Worm (Caenorhabditis elegans) whole organism, young adult: ENCODE measurements around the gene F45H10.2.
A peak's percentile ranks its signal among the peaks of the same experiment; 100 is the strongest.

Source experiments
- B0019.2 ChIP-seq: fragments of 200-800 bp; sonication (Bioruptor generic); conservative IDR thresholded peaks from 2 replicates; pipeline ENCODE4 v1.3.6; 2022; ENCODE audit warnings: missing genetic modification reagents, missing genetic modification characterization, missing compliant biosample characterization
- B0336.3 ChIP-seq: fragments of 200-800 bp; sonication (Bioruptor generic); IDR thresholded peaks from 2 replicates; pipeline ENCODE4 v1.3.6; 2022; ENCODE audit warnings: missing genetic modification characterization, missing compliant biosample characterization
- C06A6.2 ChIP-seq: fragments of 200-800 bp; sonication (Bioruptor generic); conservative IDR thresholded peaks from 2 replicates; pipeline ENCODE4 v1.3.6; 2022; ENCODE audit warnings: missing genetic modification characterization, missing compliant biosample characterization
- D2030.7 ChIP-seq: fragments of 200-800 bp; sonication (Bioruptor generic); IDR thresholded peaks from 2 replicates; pipeline ENCODE4 v1.3.6; 2022; ENCODE audit warnings: missing genetic modification reagents, missing genetic modification characterization, missing compliant biosample characterization
- F23B12.7 ChIP-seq: sonication (generic microtip); optimal IDR thresholded peaks from 2 replicates; lab custom pipeline; 2017; ENCODE audit warnings: missing genetic modification characterization, mild to moderate bottlenecking, missing compliant biosample characterization, antibody characterized with exemption, moderate library complexity; ENCODE audit not compliant: insufficient read depth
- F33H1.4 ChIP-seq: fragments of 200-800 bp; sonication (Bioruptor generic); IDR thresholded peaks from 2 replicates; pipeline ENCODE4 v1.3.6; 2022; ENCODE audit warnings: missing genetic modification reagents, missing genetic modification characterization, missing compliant biosample characterization
- F49E8.2 ChIP-seq: sonication (generic microtip); optimal IDR thresholded peaks from 3 replicates; lab custom pipeline; 2017; ENCODE audit warnings: missing genetic modification characterization, mild to moderate bottlenecking, missing compliant biosample characterization, antibody characterized with exemption, moderate library complexity; ENCODE audit not compliant: insufficient read depth
- F57A8.1 ChIP-seq: fragments of 200-800 bp; sonication (Bioruptor generic); optimal IDR thresholded peaks from 2 replicates; lab custom pipeline; 2018; ENCODE audit warnings: mild to moderate bottlenecking, missing genetic modification characterization, moderate library complexity, missing compliant biosample characterization
- K11D2.4 ChIP-seq: fragments of 200-800 bp; sonication (Bioruptor generic); IDR thresholded peaks from 2 replicates; pipeline ENCODE4 v1.3.6; 2022; ENCODE audit warnings: missing genetic modification reagents, missing genetic modification characterization, missing compliant biosample characterization
- Y53G8AR.9 ChIP-seq: fragments of 200-800 bp; sonication (Bioruptor generic); conservative IDR thresholded peaks from 2 replicates; pipeline ENCODE4 v1.3.6; 2022; ENCODE audit warnings: missing genetic modification reagents, missing genetic modification characterization, missing compliant biosample characterization
- Y79H2A.3 ChIP-seq: fragments of 200-800 bp; sonication (Bioruptor generic); conservative IDR thresholded peaks from 2 replicates; pipeline ENCODE4 v1.3.6; 2022; ENCODE audit warnings: missing genetic modification reagents, missing genetic modification characterization, missing compliant biosample characterization
- Y95B8A.8 ChIP-seq: fragments of 200-800 bp; sonication (Bioruptor generic); IDR thresholded peaks from 2 replicates; pipeline ENCODE4 v1.3.6; 2022; ENCODE audit warnings: missing genetic modification reagents, missing genetic modification characterization, missing compliant biosample characterization
- ZK185.1 ChIP-seq: sonication (generic microtip); optimal IDR thresholded peaks from 2 replicates; lab custom pipeline; 2016; ENCODE audit warnings: mild to moderate bottlenecking, missing genetic modification characterization, missing compliant biosample characterization; ENCODE audit not compliant: poor library complexity, severe bottlenecking
- akir-1 ChIP-seq: fragments of 200-800 bp; sonication (Bioruptor generic); optimal IDR thresholded peaks from 2 replicates; lab custom pipeline; 2018; ENCODE audit warnings: mild to moderate bottlenecking, missing genetic modification characterization, moderate library complexity, missing compliant biosample characterization
- aptf-2 ChIP-seq: fragments of 200-800 bp; sonication (Bioruptor generic); conservative IDR thresholded peaks from 2 replicates; pipeline ENCODE4 v1.3.6; 2022; ENCODE audit warnings: missing genetic modification reagents, missing genetic modification characterization, missing compliant biosample characterization
- ccch-3 ChIP-seq: fragments of 200-800 bp; sonication (Bioruptor generic); optimal IDR thresholded peaks from 2 replicates; lab custom pipeline; 2018; ENCODE audit warnings: mild to moderate bottlenecking, missing genetic modification characterization, missing compliant biosample characterization
- ceh-100 ChIP-seq: fragments of 200-800 bp; sonication (Bioruptor generic); IDR thresholded peaks from 2 replicates; pipeline ENCODE4 v1.3.6; 2022; ENCODE audit warnings: missing genetic modification reagents, missing genetic modification characterization, missing compliant biosample characterization
- ceh-91 ChIP-seq: fragments of 200-800 bp; sonication (Bioruptor generic); IDR thresholded peaks from 2 replicates; pipeline ENCODE4 v1.3.6; 2022; ENCODE audit warnings: missing genetic modification reagents, missing genetic modification characterization, missing compliant biosample characterization
- die-1 ChIP-seq: sonication (generic microtip); optimal IDR thresholded peaks from 2 replicates; lab custom pipeline; 2016; ENCODE audit warnings: missing genotype, mild to moderate bottlenecking, missing genetic modification characterization, missing compliant biosample characterization
- dox-1 ChIP-seq: fragments of 200-800 bp; sonication (Bioruptor generic); IDR thresholded peaks from 2 replicates; pipeline ENCODE4 v1.3.6; 2022; ENCODE audit warnings: missing genetic modification reagents, missing genetic modification characterization, missing compliant biosample characterization
- efl-1 ChIP-seq: fragments of 150-350 bp; optimal IDR thresholded peaks from 2 replicates; lab custom pipeline; 2014; ENCODE audit warnings: missing biosample characterization, missing genetic modification reagents, missing genetic modification characterization
- egl-18 ChIP-seq: fragments of 200-800 bp; sonication (Bioruptor generic); IDR thresholded peaks from 2 replicates; pipeline ENCODE4 v1.3.6; 2022; ENCODE audit warnings: missing genetic modification reagents, missing genetic modification characterization, missing compliant biosample characterization
- ekl-4 ChIP-seq: fragments of 200-800 bp; sonication (Bioruptor generic); IDR thresholded peaks from 2 replicates; pipeline ENCODE4 v1.3.6; 2022; ENCODE audit warnings: missing genetic modification reagents, missing genetic modification characterization, missing compliant biosample characterization
- let-526 ChIP-seq: fragments of 200-800 bp; sonication (Bioruptor generic); IDR thresholded peaks from 2 replicates; pipeline ENCODE4 v1.3.6; 2022; ENCODE audit warnings: missing genetic modification reagents, missing genetic modification characterization, missing compliant biosample characterization
- lin-26 ChIP-seq: fragments of 200-800 bp; sonication (Bioruptor generic); IDR thresholded peaks from 2 replicates; pipeline ENCODE4 v1.3.6; 2022; ENCODE audit warnings: missing genetic modification reagents, missing genetic modification characterization, missing compliant biosample characterization
- lin-35 ChIP-seq, 3 experiments: fragments of 150-350 bp in 2 of 3; sonication (generic microtip) in 1 of 3; optimal IDR thresholded peaks; 2 replicates each; lab custom pipeline; 2014 to 2018; ENCODE audit warnings: missing biosample characterization in 3 of 3, missing genetic modification characterization in 3 of 3, missing genetic modification reagents in 3 of 3
- lsl-1 ChIP-seq: fragments of 200-800 bp; sonication (Bioruptor generic); optimal IDR thresholded peaks from 2 replicates; lab custom pipeline; 2018; ENCODE audit warnings: mild to moderate bottlenecking, missing genetic modification characterization, moderate library complexity, missing compliant biosample characterization
- lsy-27 ChIP-seq: sonication (generic microtip); optimal IDR thresholded peaks from 2 replicates; lab custom pipeline; 2017; ENCODE audit warnings: missing genetic modification characterization, mild to moderate bottlenecking, missing compliant biosample characterization, antibody characterized with exemption, missing genotype, borderline replicate concordance; ENCODE audit not compliant: insufficient read depth
- madf-10 ChIP-seq: sonication (generic microtip); optimal IDR thresholded peaks from 2 replicates; lab custom pipeline; 2016; ENCODE audit warnings: mild to moderate bottlenecking, missing genetic modification characterization, missing compliant biosample characterization
- madf-3 ChIP-seq: fragments of 200-800 bp; sonication (Bioruptor generic); IDR thresholded peaks from 2 replicates; pipeline ENCODE4 v1.3.6; 2022; ENCODE audit warnings: missing genetic modification reagents, missing genetic modification characterization, missing compliant biosample characterization
- madf-6 ChIP-seq: fragments of 200-800 bp; sonication (Bioruptor generic); IDR thresholded peaks from 2 replicates; pipeline ENCODE4 v1.3.6; 2022; ENCODE audit warnings: missing genetic modification reagents, missing genetic modification characterization, missing compliant biosample characterization
- mcd-1 ChIP-seq: fragments of 200-800 bp; sonication (Bioruptor generic); IDR thresholded peaks from 2 replicates; pipeline ENCODE4 v1.3.6; 2022; ENCODE audit warnings: missing genetic modification reagents, missing genetic modification characterization, missing compliant biosample characterization
- mxl-1 ChIP-seq: sonication (generic microtip); optimal IDR thresholded peaks from 2 replicates; lab custom pipeline; 2016; ENCODE audit warnings: missing genetic modification characterization, missing compliant biosample characterization
- nfya-1 ChIP-seq: sonication (generic microtip); optimal IDR thresholded peaks from 2 replicates; lab custom pipeline; 2017; ENCODE audit warnings: antibody characterized with exemption, missing compliant biosample characterization, missing genetic modification characterization, borderline replicate concordance; ENCODE audit not compliant: insufficient read depth
- nfya-2 ChIP-seq: fragments of 200-800 bp; sonication (Bioruptor generic); IDR thresholded peaks from 2 replicates; pipeline ENCODE4 v1.3.6; 2022; ENCODE audit warnings: missing genetic modification reagents, missing genetic modification characterization, missing compliant biosample characterization
- nhr-120 ChIP-seq: fragments of 200-800 bp; sonication (Bioruptor generic); IDR thresholded peaks from 2 replicates; pipeline ENCODE4 v1.3.6; 2022; ENCODE audit warnings: missing genetic modification characterization, missing compliant biosample characterization
- rec-8 ChIP-seq, 2 experiments: sonication (generic microtip); optimal IDR thresholded peaks; 2 replicates each; lab custom pipeline; 2016; ENCODE audit warnings: mild to moderate bottlenecking in 2 of 2, missing genetic modification characterization in 2 of 2, missing genetic modification reagents in 2 of 2, missing genotype in 2 of 2, missing biosample characterization in 1 of 2, missing compliant biosample characterization in 1 of 2, moderate library complexity in 1 of 2
- snpc-4 ChIP-seq, 5 experiments: fragments of 150-350 bp in 1 of 5; sonication (generic microtip) in 4 of 5; optimal IDR thresholded peaks; 2 replicates each; lab custom pipeline; 2014 to 2018; ENCODE audit warnings: missing genetic modification characterization in 5 of 5, missing biosample characterization in 3 of 5, antibody characterized with exemption in 2 of 5, mild to moderate bottlenecking in 2 of 5, missing compliant biosample characterization in 2 of 5, missing genotype in 2 of 5, moderate library complexity in 2 of 5, missing genetic modification reagents in 1 of 5
- tbp1 ChIP-seq: fragments of 200-800 bp; sonication (Bioruptor generic); optimal IDR thresholded peaks from 2 replicates; lab custom pipeline; 2018; ENCODE audit warnings: mild to moderate bottlenecking, missing genetic modification characterization, missing compliant biosample characterization
- tlf-1 ChIP-seq: fragments of 200-800 bp; sonication (Bioruptor generic); optimal IDR thresholded peaks from 2 replicates; lab custom pipeline; 2018; ENCODE audit warnings: mild to moderate bottlenecking, missing genetic modification characterization, missing compliant biosample characterization
- ztf-18 ChIP-seq: sonication (generic microtip); optimal IDR thresholded peaks from 2 replicates; lab custom pipeline; 2016; ENCODE audit warnings: missing genotype, mild to moderate bottlenecking, missing genetic modification characterization, missing compliant biosample characterization
- ztf-22 ChIP-seq: fragments of 200-800 bp; sonication (Bioruptor generic); optimal IDR thresholded peaks from 2 replicates; lab custom pipeline; 2018; ENCODE audit warnings: mild to moderate bottlenecking, missing genetic modification characterization, moderate library complexity, missing compliant biosample characterization
- ztf-25 ChIP-seq: fragments of 200-800 bp; sonication (Bioruptor generic); IDR thresholded peaks from 2 replicates; pipeline ENCODE4 v1.3.6; 2022; ENCODE audit warnings: missing genetic modification reagents, missing genetic modification characterization, missing compliant biosample characterization
- ztf-28 ChIP-seq: fragments of 200-800 bp; sonication (Bioruptor generic); IDR thresholded peaks from 2 replicates; pipeline ENCODE4 v1.3.6; 2022; ENCODE audit warnings: missing genetic modification reagents, missing genetic modification characterization, missing compliant biosample characterization

Gene F45H10.2

DNA sequence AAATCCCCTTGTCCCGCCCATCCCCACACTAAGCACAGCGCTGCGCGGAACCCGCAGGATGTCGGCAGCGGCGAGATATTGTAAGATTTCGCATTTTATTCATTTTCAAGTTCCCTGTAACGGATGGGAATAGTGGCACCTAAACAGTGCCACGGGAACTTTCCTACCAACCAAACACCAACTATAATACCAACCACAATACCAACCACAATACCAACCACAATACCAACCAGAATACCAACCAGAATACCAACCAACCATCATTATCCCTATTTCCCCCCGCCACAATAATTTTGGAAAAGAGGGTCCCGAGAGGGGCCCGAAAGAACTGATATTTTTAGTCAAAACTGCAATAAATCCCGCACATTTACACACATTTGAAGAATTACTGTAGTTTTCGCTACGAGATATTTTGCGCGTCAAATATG, 29.1 kb upstream of the F45H10.2 start (continued):
- TF ChIP-seq F49E8.2 (tag; lab: Kevin White, UChicago) (peak; percentile 84), madf-10 (tag; lab: Kevin White, UChicago) (no peak), ztf-22 (GFP tag; lab: Kevin White, UChicago) (no peak)

DNA sequence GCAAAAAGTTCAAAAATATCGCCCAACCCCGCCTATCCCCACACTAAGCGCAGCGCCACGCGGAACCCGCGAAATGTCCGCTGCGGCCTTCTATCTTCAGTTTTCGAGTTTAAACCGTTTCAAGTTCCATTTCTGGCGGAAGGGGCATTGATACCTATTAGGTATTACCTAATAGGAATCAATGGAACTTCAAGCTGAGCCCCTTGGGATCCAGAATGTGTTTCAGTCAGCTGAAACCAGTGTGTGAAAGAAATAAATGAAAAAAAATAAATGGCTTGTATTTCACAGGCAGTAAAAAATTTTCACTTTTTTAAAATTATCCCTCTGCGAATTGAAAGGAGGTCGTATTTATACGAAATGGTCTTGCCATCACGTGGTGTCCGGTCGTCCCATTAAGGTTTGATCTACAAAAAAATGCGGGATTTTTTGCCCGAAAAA, 28.4 kb upstream of the F45H10.2 start:
- TF ChIP-seq lin-26 (GFP tag; lab: Robert Waterston, UW) = peak; percentile 94
- peak; percentile 68 for TF ChIP-seq tlf-1 (GFP tag; lab: Kevin White, UChicago)
- TF ChIP-seq madf-3 (GFP tag; lab: Robert Waterston, UW) = 0 out of 2 replicates have a peak, but pooled peaks have one; percentile 29
- peak; percentile 81 for TF ChIP-seq lsl-1 (GFP tag; lab: Kevin White, UChicago)
- TF ChIP-seq D2030.7 (GFP tag; lab: Robert Waterston, UW) = peak; percentile 99
- peak; percentile 49; the same call in 1 of the 2 replicates for TF ChIP-seq B0019.2 (GFP tag; lab: Robert Waterston, UW)
- peak; percentile 61 for TF ChIP-seq ceh-91 (GFP tag; lab: Robert Waterston, UW)
- no peak for TF ChIP-seq C06A6.2 (GFP tag; lab: Robert Waterston, UW)
- TF ChIP-seq lin-35 (GFP tag; optimal IDR thresholded peaks at IDR 0.05; lab: Kevin White, UChicago) = peak in 1 of 3 experiments; percentile 29
- no peak for TF ChIP-seq nfya-2
- no peak for TF ChIP-seq nhr-120 (GFP tag; lab: Robert Waterston, UW)
- no peak for TF ChIP-seq let-526 (GFP tag; lab: Robert Waterston, UW)
- TF ChIP-seq mcd-1 = peak; percentile 62
- peak in 1 of 2 experiments; percentile 20 for TF ChIP-seq rec-8 (tag; optimal IDR thresholded peaks at IDR 0.05; lab: Kevin White, UChicago)
- peak; percentile 70 for TF ChIP-seq Y53G8AR.9 (GFP tag; lab: Robert Waterston, UW)
- no peak for TF ChIP-seq aptf-2 (GFP tag; lab: Robert Waterston, UW)
- TF ChIP-seq ceh-100 = peak; percentile 52
- TF ChIP-seq lsy-27 (tag; lab: Kevin White, UChicago) = peak; percentile 27
- TF ChIP-seq K11D2.4 = no peak
- peak; percentile 61 for TF ChIP-seq F33H1.4 (GFP tag; lab: Robert Waterston, UW)
- TF ChIP-seq madf-6 (GFP tag; lab: Robert Waterston, UW) = peak; percentile 89
- peak; percentile 78 for TF ChIP-seq tbp1
- TF ChIP-seq ekl-4 = peak; percentile 91
- no peak for TF ChIP-seq ccch-3 (GFP tag; lab: Kevin White, UChicago)
- no peak for TF ChIP-seq ZK185.1
- peak; percentile 75 for TF ChIP-seq die-1
- TF ChIP-seq Y95B8A.8 = peak; percentile 86
- peak; percentile 38 for TF ChIP-seq ztf-18
- TF ChIP-seq mxl-1 = no peak
- no peak for TF ChIP-seq madf-10 (tag; lab: Kevin White, UChicago)
- peak; percentile 54 for TF ChIP-seq F57A8.1
- 0 out of 2 replicates have a peak, but pooled peaks have one; percentile 17 for TF ChIP-seq ztf-25 (GFP tag; lab: Robert Waterston, UW)
- TF ChIP-seq B0336.3 (GFP tag; lab: Robert Waterston, UW) = peak; percentile 77
- TF ChIP-seq dox-1 (GFP tag; lab: Robert Waterston, UW) = peak; percentile 87
- TF ChIP-seq F23B12.7 (tag; lab: Kevin White, UChicago) = peak; percentile 43
- no peak for TF ChIP-seq akir-1 (GFP tag; lab: Kevin White, UChicago)
- TF ChIP-seq snpc-4 (GFP tag; optimal IDR thresholded peaks at IDR 0.05; lab: Kevin White, UChicago) = peak; percentile 98
- TF ChIP-seq snpc-4 (tag; optimal IDR thresholded peaks at IDR 0.05; lab: Kevin White, UChicago) = peak; percentile 94 to 99 (median 98)
- peak; percentile 63 for TF ChIP-seq efl-1 (GFP tag; lab: Kevin White, UChicago)
- no peak for TF ChIP-seq egl-18 (GFP tag; lab: Robert Waterston, UW)
- TF ChIP-seq nfya-1 (tag; lab: Kevin White, UChicago) = no peak
- peak; percentile 29; the same call in 1 of the 2 replicates for TF ChIP-seq ztf-28
- TF ChIP-seq Y79H2A.3 (GFP tag; lab: Robert Waterston, UW) = peak; percentile 89
